Fruit fly (Drosophila melanogaster): ENCODE results near the gene CG14926.

DNA sequence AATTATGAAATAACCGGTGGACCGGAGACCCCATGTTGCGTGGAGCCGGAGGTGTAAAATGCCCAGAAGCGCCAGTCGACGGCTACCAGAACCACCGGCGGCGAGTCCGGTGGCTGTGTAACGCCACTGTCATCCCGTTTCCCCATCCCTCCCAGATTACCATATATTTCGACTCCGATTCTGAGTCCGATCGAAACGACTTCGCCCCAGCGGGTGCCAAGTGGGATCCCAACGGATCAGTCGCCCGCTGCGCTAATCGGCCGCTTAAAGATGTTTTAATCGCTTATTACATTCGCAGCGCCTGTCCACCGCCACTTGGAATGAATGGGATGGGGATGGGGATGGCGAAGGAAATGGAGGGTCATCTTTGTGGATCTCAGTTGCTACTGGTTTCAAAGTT is 20.3 kb downstream of the CG14926 start:
- TF ChIP-seq Sry-β (GFP tag; optimal IDR thresholded peaks at IDR 0.05) = no peak
- no peak for TF ChIP-seq CrebB (tag; optimal IDR thresholded peaks at IDR 0.05)
